Worm (Caenorhabditis elegans): ENCODE data around the gene oig-3.

DNA sequence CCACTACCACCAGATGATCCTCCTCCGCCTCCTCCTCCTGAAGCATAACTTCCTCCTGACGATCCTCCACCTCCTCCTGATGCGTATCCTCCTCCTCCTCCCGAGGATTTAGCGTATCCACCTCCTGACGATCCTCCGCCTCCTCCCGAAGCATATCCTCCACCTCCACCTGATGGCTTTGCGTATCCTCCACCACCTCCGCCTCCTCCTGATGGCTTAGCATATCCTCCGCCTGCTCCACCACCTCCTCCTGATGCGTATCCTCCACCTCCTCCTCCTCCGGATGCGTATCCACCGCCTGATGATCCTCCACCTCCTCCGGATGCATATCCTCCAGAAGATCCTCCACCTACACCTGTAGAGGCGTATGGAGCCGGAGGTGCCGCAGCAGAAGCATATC lies 15.4 kb downstream of the oig-3 start:
- TF ChIP-seq tbx-37 (GFP tag; conservative IDR thresholded peaks at IDR 0.05): no peak
- TF ChIP-seq B0310.2 (tag; optimal IDR thresholded peaks at IDR 0.05): no peak
- TF ChIP-seq hmg-4 (GFP tag; optimal IDR thresholded peaks at IDR 0.05): no peak
- TF ChIP-seq tra-4 (tag; optimal IDR thresholded peaks at IDR 0.05): no peak
- no peak for TF ChIP-seq ama-1 (optimal IDR thresholded peaks at IDR 0.05)
- TF ChIP-seq scrt-1 (GFP tag; IDR thresholded peaks at IDR 0.05): no peak
- no peak for TF ChIP-seq ceh-36 (tag; optimal IDR thresholded peaks at IDR 0.05)
- no peak for TF ChIP-seq sea-1 (GFP tag; conservative IDR thresholded peaks at IDR 0.05)
- no peak for TF ChIP-seq aly-1 (tag; optimal IDR thresholded peaks at IDR 0.05)
- TF ChIP-seq pes-1 (GFP tag; IDR thresholded peaks at IDR 0.05): no peak
- TF ChIP-seq F13C5.2 (tag; optimal IDR thresholded peaks at IDR 0.05): no peak
- TF ChIP-seq hnd-1 (tag; optimal IDR thresholded peaks at IDR 0.05): no peak
- TF ChIP-seq flt-1 (GFP tag; IDR thresholded peaks at IDR 0.05): no peak
- no peak for TF ChIP-seq ets-7 (tag; optimal IDR thresholded peaks at IDR 0.05)
